Fruit fly (Drosophila melanogaster): ENCODE results near the gene Dhc1.

The Dhc1 gene

dm6 chr3R:9613124-9613523 lies 61.3 kb downstream of the Dhc1 start (continued):
- peak; percentile 13 for TF ChIP-seq Deaf1 (tag; optimal IDR thresholded peaks at IDR 0.05)
- no peak for TF ChIP-seq Sry-β (GFP tag; optimal IDR thresholded peaks at IDR 0.05)
- no peak for TF ChIP-seq CG34224 (GFP tag; IDR thresholded peaks at IDR 0.05; ENCODE audit: partially characterized antibody)
- TF ChIP-seq scrt (GFP tag; optimal IDR thresholded peaks at IDR 0.05): peak; percentile 82
- TF ChIP-seq Scr (GFP tag; IDR thresholded peaks at IDR 0.05; ENCODE audit: partially characterized antibody): no peak
- peak; percentile 59 for TF ChIP-seq phol (tag; optimal IDR thresholded peaks at IDR 0.05)
- peak; percentile 47 for TF ChIP-seq Chrac-16 (GFP tag; optimal IDR thresholded peaks at IDR 0.05)
- TF ChIP-seq esg (GFP tag; conservative IDR thresholded peaks at IDR 0.05): peak; percentile 57
- no peak for TF ChIP-seq Usf (GFP tag; optimal IDR thresholded peaks at IDR 0.05)
- TF ChIP-seq jigr1 (GFP tag; IDR thresholded peaks at IDR 0.05): no peak
- no peak for TF ChIP-seq Elba2 (GFP tag; optimal IDR thresholded peaks at IDR 0.05)
- peak; percentile 18 for TF ChIP-seq nau (GFP tag; optimal IDR thresholded peaks at IDR 0.05)
- TF ChIP-seq sens-2 (GFP tag; IDR thresholded peaks at IDR 0.05): no peak
- TF ChIP-seq CrebB (tag; optimal IDR thresholded peaks at IDR 0.05): no peak
- no peak for TF ChIP-seq bowl (GFP tag; IDR thresholded peaks at IDR 0.05)
- peak; percentile 43 for TF ChIP-seq CG6854 (GFP tag; optimal IDR thresholded peaks at IDR 0.05)
- peak; percentile 13 for TF ChIP-seq CG11723 (GFP tag; optimal IDR thresholded peaks at IDR 0.05)
- TF ChIP-seq eyg (GFP tag; optimal IDR thresholded peaks at IDR 0.05): peak; percentile 43
- TF ChIP-seq CG11504 (tag; optimal IDR thresholded peaks at IDR 0.05): peak; percentile 83
- no peak for TF ChIP-seq gce (GFP tag; IDR thresholded peaks at IDR 0.05)
- no peak for TF ChIP-seq Hmx (GFP tag; optimal IDR thresholded peaks at IDR 0.05)
- peak; percentile 46 for TF ChIP-seq HLH54F (GFP tag; optimal IDR thresholded peaks at IDR 0.05)
- no peak for TF ChIP-seq Bgb (GFP tag; IDR thresholded peaks at IDR 0.05; ENCODE audit: partially characterized antibody)
- peak; percentile 36 for TF ChIP-seq CG8089 (GFP tag; optimal IDR thresholded peaks at IDR 0.05)
- TF ChIP-seq CG31224 (GFP tag; IDR thresholded peaks at IDR 0.05): peak; percentile 19; the same call in 1 of the 2 replicates
- TF ChIP-seq ci (GFP tag; IDR thresholded peaks at IDR 0.05): peak; percentile 61; the same call in 2 of the 3 replicates
- TF ChIP-seq corto (GFP tag; optimal IDR thresholded peaks at IDR 0.05): peak; percentile 66
- peak; percentile 10 for TF ChIP-seq CG12659 (GFP tag; optimal IDR thresholded peaks at IDR 0.05)
- no peak for TF ChIP-seq CG14860 (GFP tag; IDR thresholded peaks at IDR 0.05; ENCODE audit: partially characterized antibody)
- no peak for TF ChIP-seq CG18011 (GFP tag; optimal IDR thresholded peaks at IDR 0.05)
- TF ChIP-seq exex (tag; optimal IDR thresholded peaks at IDR 0.05): no peak
- peak; percentile 48; the same call in 1 of the 3 replicates for TF ChIP-seq CG17361 (GFP tag; IDR thresholded peaks at IDR 0.05)
- TF ChIP-seq sc (optimal IDR thresholded peaks at IDR 0.05): no peak
- TF ChIP-seq sc (GFP tag; optimal IDR thresholded peaks at IDR 0.05): no peak
- TF ChIP-seq cwo (GFP tag; optimal IDR thresholded peaks at IDR 0.05): peak; percentile 60
- TF ChIP-seq CG1233 (GFP tag; optimal IDR thresholded peaks at IDR 0.05): peak; percentile 48
- TF ChIP-seq Opbp (GFP tag; IDR thresholded peaks at IDR 0.05; ENCODE audit: partially characterized antibody): no peak
- TF ChIP-seq kni (GFP tag; optimal IDR thresholded peaks at IDR 0.05): no peak
- peak; percentile 46 for TF ChIP-seq Max (GFP tag; optimal IDR thresholded peaks at IDR 0.05)
- TF ChIP-seq oc (tag; optimal IDR thresholded peaks at IDR 0.05): no peak
- peak; percentile 9 for TF ChIP-seq Nf-YB (GFP tag; optimal IDR thresholded peaks at IDR 0.05)
- peak; percentile 48; the same call in 3 of the 4 replicates for TF ChIP-seq Gug (GFP tag; IDR thresholded peaks at IDR 0.05)
- TF ChIP-seq CG3163 (GFP tag; optimal IDR thresholded peaks at IDR 0.05): no peak
- TF ChIP-seq CG16813 (GFP tag; IDR thresholded peaks at IDR 0.05; ENCODE audit: partially characterized antibody): no peak
- TF ChIP-seq emc (GFP tag; optimal IDR thresholded peaks at IDR 0.05): peak; percentile 52
- no peak for TF ChIP-seq Tbp (GFP tag; optimal IDR thresholded peaks at IDR 0.05)
- TF ChIP-seq CG4854 (GFP tag; optimal IDR thresholded peaks at IDR 0.05): peak; percentile 39
- TF ChIP-seq PHDP (tag; optimal IDR thresholded peaks at IDR 0.05): peak; percentile 71
- no peak for TF ChIP-seq CG4328 (GFP tag; optimal IDR thresholded peaks at IDR 0.05)
- peak; percentile 15 for TF ChIP-seq CG8924 (tag; optimal IDR thresholded peaks at IDR 0.05)
